Fruit fly (Drosophila melanogaster): ENCODE measurements around the gene chm.

The chm gene

DNA sequence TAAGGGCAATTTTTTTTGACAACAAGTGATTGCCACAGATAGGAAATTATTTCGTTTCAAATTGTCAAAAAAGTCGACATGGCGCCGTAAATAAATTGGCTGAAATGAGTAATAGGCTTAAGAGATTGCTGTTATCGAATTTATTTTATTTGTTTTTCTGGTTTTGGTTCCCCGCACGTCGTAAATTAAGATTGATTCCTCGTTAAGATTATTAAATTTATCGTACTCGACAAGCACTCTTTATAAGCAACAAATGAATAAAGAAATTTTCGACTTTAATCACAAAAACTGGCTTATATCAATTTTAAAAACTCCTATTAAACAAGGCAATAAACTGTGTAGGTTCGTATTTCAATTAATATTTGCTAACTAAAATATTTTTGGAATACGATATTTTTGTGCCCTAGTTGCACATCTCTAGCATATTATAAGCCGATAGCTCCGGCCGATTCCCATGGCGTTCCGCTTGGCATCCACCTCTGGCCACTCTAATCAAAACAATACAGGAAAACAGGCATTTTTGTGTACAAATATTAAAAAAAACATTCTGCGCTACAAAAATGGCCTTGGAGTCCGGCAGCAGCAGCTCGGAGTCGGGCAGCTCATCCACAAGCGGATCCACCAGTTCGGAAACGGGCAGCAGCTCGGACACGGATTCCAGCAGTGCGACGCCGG, at the start of gene chm:
Gene chm (plus strand): TSS at position 471 of the 675 bp plus-strand sequence.
- TF ChIP-seq dmrt93B (GFP tag; optimal IDR thresholded peaks at IDR 0.05) (peak; percentile 25), rgr (GFP tag; optimal IDR thresholded peaks at IDR 0.05) (peak; percentile 57), OdsH (GFP tag; optimal IDR thresholded peaks at IDR 0.05) (no peak), jim (GFP tag; optimal IDR thresholded peaks at IDR 0.05) (no peak), pan (optimal IDR thresholded peaks at IDR 0.05) (no peak), Rel (GFP tag; optimal IDR thresholded peaks at IDR 0.05) (no peak), Rel (tag; optimal IDR thresholded peaks at IDR 0.05) (peak; percentile 15), Abd-B (GFP tag; optimal IDR thresholded peaks at IDR 0.05) (no peak), brk (GFP tag; optimal IDR thresholded peaks at IDR 0.05) (peak; percentile 49), HLH106 (tag; optimal IDR thresholded peaks at IDR 0.05) (peak; percentile 54), Sp1 (GFP tag; optimal IDR thresholded peaks at IDR 0.05) (peak; percentile 50), foxo (GFP tag; optimal IDR thresholded peaks at IDR 0.05) (peak in 1 of 2 experiments; percentile 44), Hr83 (GFP tag; optimal IDR thresholded peaks at IDR 0.05; ENCODE audit: poor library complexity, severe bottlenecking) (peak; percentile 80), ey (GFP tag; optimal IDR thresholded peaks at IDR 0.05) (peak; percentile 51), fru (GFP tag; optimal IDR thresholded peaks at IDR 0.05) (peak; percentile 25), tai (GFP tag; optimal IDR thresholded peaks at IDR 0.05) (peak; percentile 70), woc (GFP tag; optimal IDR thresholded peaks at IDR 0.05) (peak; percentile 79), Hnf4 (GFP tag; optimal IDR thresholded peaks at IDR 0.05) (peak; percentile 40), CG9705 (GFP tag; optimal IDR thresholded peaks at IDR 0.05) (no peak), usp (GFP tag; optimal IDR thresholded peaks at IDR 0.05) (no peak), Jra (GFP tag; optimal IDR thresholded peaks at IDR 0.05) (no peak), br (GFP tag; optimal IDR thresholded peaks at IDR 0.05) (peak; percentile 19), h (GFP tag; optimal IDR thresholded peaks at IDR 0.05) (peak; percentile 41)

- TF ChIP-seq brk (GFP tag; optimal IDR thresholded peaks at IDR 0.05) (no peak), dsf (GFP tag; optimal IDR thresholded peaks at IDR 0.05; ENCODE audit: borderline replicate concordance) (no peak), dmrt93B (GFP tag; optimal IDR thresholded peaks at IDR 0.05) (no peak), HLH106 (tag; optimal IDR thresholded peaks at IDR 0.05) (no peak), sage (GFP tag; optimal IDR thresholded peaks at IDR 0.05) (no peak), foxo (GFP tag; optimal IDR thresholded peaks at IDR 0.05) (no peak), Mio (GFP tag; optimal IDR thresholded peaks at IDR 0.05) (no peak), OdsH (GFP tag; optimal IDR thresholded peaks at IDR 0.05) (no peak), Abd-B (GFP tag; optimal IDR thresholded peaks at IDR 0.05) (no peak), Rel (GFP tag; optimal IDR thresholded peaks at IDR 0.05) (no peak), Rel (tag; optimal IDR thresholded peaks at IDR 0.05) (no peak), woc (GFP tag; optimal IDR thresholded peaks at IDR 0.05) (no peak), usp (GFP tag; optimal IDR thresholded peaks at IDR 0.05) (no peak), Hr78 (GFP tag; optimal IDR thresholded peaks at IDR 0.05) (no peak)
Observed at dm6 chr2L:7363079-7363478, 49.1 kb upstream of the chm start, which contains the start of gene Wnt10. Wnt10 (plus strand) TSS chr2L:7363379.

- peak; percentile 61 for TF ChIP-seq fru (GFP tag; optimal IDR thresholded peaks at IDR 0.05)
- peak; percentile 8 for TF ChIP-seq Jra (GFP tag; optimal IDR thresholded peaks at IDR 0.05)
- no peak for TF ChIP-seq Mio (GFP tag; optimal IDR thresholded peaks at IDR 0.05)
- peak; percentile 83 for TF ChIP-seq OdsH (GFP tag; optimal IDR thresholded peaks at IDR 0.05)
- TF ChIP-seq HLH106 (tag; optimal IDR thresholded peaks at IDR 0.05) = peak; percentile 81
- no peak for TF ChIP-seq Hr78 (GFP tag; optimal IDR thresholded peaks at IDR 0.05)
- peak; percentile 41 for TF ChIP-seq woc (GFP tag; optimal IDR thresholded peaks at IDR 0.05)
- peak; percentile 83 for TF ChIP-seq ey (GFP tag; optimal IDR thresholded peaks at IDR 0.05)
- TF ChIP-seq sv (GFP tag; optimal IDR thresholded peaks at IDR 0.05) = no peak
- TF ChIP-seq Dif (GFP tag; optimal IDR thresholded peaks at IDR 0.05; ENCODE audit: partially characterized antibody) = no peak
- no peak for TF ChIP-seq lola (GFP tag; optimal IDR thresholded peaks at IDR 0.05)
- TF ChIP-seq dmrt93B (GFP tag; optimal IDR thresholded peaks at IDR 0.05) = peak; percentile 65
- TF ChIP-seq Myc (optimal IDR thresholded peaks at IDR 0.05) = no peak
- TF ChIP-seq psq (GFP tag; optimal IDR thresholded peaks at IDR 0.05) = peak; percentile 59
- TF ChIP-seq CG32264 (GFP tag; optimal IDR thresholded peaks at IDR 0.05) = peak; percentile 6
- no peak for TF ChIP-seq jim (GFP tag; optimal IDR thresholded peaks at IDR 0.05)
- peak; percentile 76 for TF ChIP-seq br (GFP tag; optimal IDR thresholded peaks at IDR 0.05)
- TF ChIP-seq brk (GFP tag; optimal IDR thresholded peaks at IDR 0.05) = peak; percentile 35
- TF ChIP-seq CG9705 (GFP tag; optimal IDR thresholded peaks at IDR 0.05) = peak; percentile 29
- TF ChIP-seq GATAd (GFP tag; optimal IDR thresholded peaks at IDR 0.05) = peak; percentile 16
- peak in 1 of 2 experiments; percentile 81 for TF ChIP-seq foxo (GFP tag; optimal IDR thresholded peaks at IDR 0.05)
- peak; percentile 77 for TF ChIP-seq Hnf4 (GFP tag; optimal IDR thresholded peaks at IDR 0.05)
- peak; percentile 81 for TF ChIP-seq h (GFP tag; optimal IDR thresholded peaks at IDR 0.05)
Observed at dm6 chr2L:7376157-7376556, 36.1 kb upstream of the chm start.

Measured in whole organism, wandering third instar larva.